Worm (Caenorhabditis elegans) whole organism, L4 larva: Measurements from ENCODE around the gene Y42H9B.3.

Experiments
- F10B5.3 ChIP-seq: sonication (generic microtip); optimal IDR thresholded peaks from 2 replicates; lab custom pipeline; 2016; ENCODE audit warnings: mild to moderate bottlenecking, missing genetic modification characterization, missing compliant biosample characterization
- F44E2.7 ChIP-seq: fragments of 200-800 bp; sonication (Bioruptor generic); IDR thresholded peaks from 2 replicates; pipeline ENCODE4 v2.1.2; 2022; ENCODE audit warnings: missing genetic modification characterization, missing compliant biosample characterization
- F49E8.2 ChIP-seq: sonication (generic microtip); optimal IDR thresholded peaks from 2 replicates; lab custom pipeline; 2016; ENCODE audit warnings: missing compliant biosample characterization, mild to moderate bottlenecking, missing genetic modification characterization, borderline replicate concordance
- T20F7.1 ChIP-seq: fragments of 200-800 bp; sonication (Bioruptor generic); optimal IDR thresholded peaks from 2 replicates; lab custom pipeline; 2018; ENCODE audit warnings: mild to moderate bottlenecking, missing genetic modification characterization, missing compliant biosample characterization
- Y105C5A.15 ChIP-seq: fragments of 200-800 bp; sonication (Bioruptor generic); IDR thresholded peaks from 2 replicates; pipeline ENCODE4 v1.3.6; 2022; ENCODE audit warnings: missing genetic modification characterization, missing compliant biosample characterization
- Y48G9A.11 ChIP-seq: fragments of 200-800 bp; sonication (Bioruptor generic); IDR thresholded peaks from 2 replicates; pipeline ENCODE4 v1.3.6; 2022; ENCODE audit warnings: missing genetic modification reagents, missing genetic modification characterization, missing compliant biosample characterization
- Y5F2A.4 ChIP-seq: fragments of 200-800 bp; sonication (Bioruptor generic); optimal IDR thresholded peaks from 2 replicates; lab custom pipeline; 2018; ENCODE audit warnings: mild to moderate bottlenecking, missing genetic modification characterization, missing compliant biosample characterization
- Y75B8A.6 ChIP-seq: fragments of 200-800 bp; sonication (Bioruptor generic); IDR thresholded peaks from 2 replicates; pipeline ENCODE4 v1.3.6; 2022; ENCODE audit warnings: missing genetic modification reagents, missing genetic modification characterization, missing compliant biosample characterization
- ZK337.2 ChIP-seq: fragments of 200-800 bp; sonication (Bioruptor generic); IDR thresholded peaks from 2 replicates; pipeline ENCODE4 v1.3.6; 2022; ENCODE audit warnings: missing genetic modification reagents, missing genetic modification characterization, missing compliant biosample characterization
- ZK546.5 ChIP-seq, 2 experiments: sonication (generic microtip); optimal IDR thresholded peaks; 2 replicates each; lab custom pipeline; 2017; ENCODE audit warnings: missing biosample characterization in 2 of 2, missing genetic modification characterization in 2 of 2
- aly-2 ChIP-seq: sonication (generic microtip); optimal IDR thresholded peaks from 2 replicates; lab custom pipeline; 2018; ENCODE audit warnings: missing biosample characterization, missing genetic modification characterization
- ama-1 ChIP-seq: fragments of 150-350 bp; optimal IDR thresholded peaks from 2 replicates; lab custom pipeline; 2014; ENCODE audit warnings: inconsistent platforms, mixed read lengths
- arid-1 ChIP-seq: fragments of 200-800 bp; sonication (Bioruptor generic); conservative IDR thresholded peaks from 2 replicates; pipeline ENCODE4 v1.3.6; 2022; ENCODE audit warnings: missing genetic modification reagents, missing genetic modification characterization, missing compliant biosample characterization
- ceh-32 ChIP-seq: sonication (generic microtip); optimal IDR thresholded peaks from 2 replicates; lab custom pipeline; 2016; ENCODE audit warnings: mild to moderate bottlenecking, missing genetic modification characterization, missing compliant biosample characterization; ENCODE audit not compliant: poor library complexity
- ceh-82 ChIP-seq: sonication (generic microtip); optimal IDR thresholded peaks from 2 replicates; lab custom pipeline; 2017; ENCODE audit warnings: missing biosample characterization, missing genetic modification characterization
- daf-16 ChIP-seq, 3 experiments: sonication (generic microtip); optimal IDR thresholded peaks; 2 replicates each; lab custom pipeline; 2016 to 2017; ENCODE audit warnings: missing genetic modification characterization in 3 of 3, missing genetic modification reagents in 3 of 3, mild to moderate bottlenecking in 2 of 3, missing compliant biosample characterization in 2 of 3, missing biosample characterization in 1 of 3, moderate library complexity in 1 of 3
- dmd-6 ChIP-seq: fragments of 200-800 bp; sonication (Bioruptor generic); IDR thresholded peaks from 2 replicates; pipeline ENCODE4 v1.3.6; 2022; ENCODE audit warnings: missing genetic modification reagents, missing genetic modification characterization, missing compliant biosample characterization
- dpl-1 ChIP-seq: fragments of 150-350 bp; optimal IDR thresholded peaks from 2 replicates; lab custom pipeline; 2014; ENCODE audit warnings: missing biosample characterization, missing genetic modification reagents, missing genetic modification characterization
- dve-1 ChIP-seq: sonication (generic microtip); optimal IDR thresholded peaks from 2 replicates; lab custom pipeline; 2017; ENCODE audit warnings: antibody characterized with exemption, mild to moderate bottlenecking, missing genetic modification characterization, missing compliant biosample characterization; ENCODE audit not compliant: insufficient read depth
- egl-43 ChIP-seq: fragments of 200-800 bp; sonication (Bioruptor generic); IDR thresholded peaks from 2 replicates; pipeline ENCODE4 v1.3.6; 2022; ENCODE audit warnings: missing genetic modification reagents, missing genetic modification characterization, missing compliant biosample characterization
- fkh-10 ChIP-seq: fragments of 150-350 bp; optimal IDR thresholded peaks from 2 replicates; lab custom pipeline; 2014; ENCODE audit warnings: missing biosample characterization, missing genetic modification reagents, missing genetic modification characterization
- fos-1 ChIP-seq: fragments of 150-350 bp; optimal IDR thresholded peaks from 2 replicates; lab custom pipeline; 2014; ENCODE audit warnings: missing biosample characterization, missing genetic modification characterization
- gei-8 ChIP-seq: fragments of 200-800 bp; sonication (Bioruptor generic); optimal IDR thresholded peaks from 2 replicates; lab custom pipeline; 2018; ENCODE audit warnings: mild to moderate bottlenecking, missing genetic modification characterization, missing compliant biosample characterization
- hlh-11 ChIP-seq: fragments of 200-800 bp; sonication (Bioruptor generic); optimal IDR thresholded peaks from 2 replicates; lab custom pipeline; 2018; ENCODE audit warnings: mild to moderate bottlenecking, missing genetic modification characterization, missing compliant biosample characterization
- hlh-30 ChIP-seq: sonication (generic microtip); optimal IDR thresholded peaks from 2 replicates; lab custom pipeline; 2017; ENCODE audit warnings: antibody characterized with exemption, mild to moderate bottlenecking, missing genetic modification characterization, missing compliant biosample characterization; ENCODE audit not compliant: insufficient read depth
- hmg-1.1 ChIP-seq: fragments of 200-800 bp; sonication (Bioruptor generic); IDR thresholded peaks from 2 replicates; pipeline ENCODE4 v1.3.6; 2022; ENCODE audit warnings: missing genetic modification reagents, missing genetic modification characterization, missing compliant biosample characterization
- lim-7 ChIP-seq: fragments of 200-800 bp; sonication (Bioruptor generic); IDR thresholded peaks from 2 replicates; pipeline ENCODE4 v1.3.6; 2022; ENCODE audit warnings: missing genetic modification characterization, missing compliant biosample characterization
- lin-1 ChIP-seq: fragments of 200-800 bp; sonication (Bioruptor generic); IDR thresholded peaks from 2 replicates; pipeline ENCODE4 v1.3.6; 2022; ENCODE audit warnings: missing genetic modification reagents, missing genetic modification characterization, missing compliant biosample characterization
- lin-39 ChIP-seq: fragments of 150-350 bp; optimal IDR thresholded peaks from 2 replicates; lab custom pipeline; 2014; ENCODE audit warnings: missing biosample characterization, missing genetic modification reagents, missing genetic modification characterization
- lir-3 ChIP-seq: sonication (generic microtip); optimal IDR thresholded peaks from 2 replicates; lab custom pipeline; 2016; ENCODE audit warnings: mild to moderate bottlenecking, missing genetic modification characterization, missing compliant biosample characterization
- madf-5 ChIP-seq, 2 experiments: fragments of 200-800 bp; sonication (Bioruptor generic); IDR thresholded peaks; 2 replicates each; pipeline ENCODE4 v1.3.6; 2022; ENCODE audit warnings: missing compliant biosample characterization in 2 of 2, missing genetic modification characterization in 2 of 2
- mdl-1 ChIP-seq, 2 experiments: fragments of 150-350 bp in 1 of 2; sonication (generic microtip) in 1 of 2; optimal IDR thresholded peaks; 2 replicates each; lab custom pipeline; 2014 to 2017; ENCODE audit warnings: missing biosample characterization in 2 of 2, missing genetic modification characterization in 2 of 2
- mep-1 ChIP-seq: fragments of 150-350 bp; sonication (generic microtip); optimal IDR thresholded peaks from 3 replicates; lab custom pipeline; 2014; ENCODE audit warnings: missing biosample characterization, missing genetic modification characterization
- mes-2 ChIP-seq: sonication (generic microtip); optimal IDR thresholded peaks from 2 replicates; lab custom pipeline; 2016; ENCODE audit warnings: missing genotype, mild to moderate bottlenecking, missing genetic modification characterization, missing compliant biosample characterization; ENCODE audit not compliant: poor library complexity, severe bottlenecking
- mxl-3 ChIP-seq: fragments of 200-800 bp; sonication (Bioruptor generic); optimal IDR thresholded peaks from 2 replicates; lab custom pipeline; 2018; ENCODE audit warnings: mild to moderate bottlenecking, missing genetic modification characterization, missing compliant biosample characterization
- nhr-10 ChIP-seq: fragments of 150-350 bp; optimal IDR thresholded peaks from 2 replicates; lab custom pipeline; 2014; ENCODE audit warnings: missing biosample characterization, missing genetic modification characterization
- nhr-111 ChIP-seq: fragments of 200-800 bp; sonication (Bioruptor generic); optimal IDR thresholded peaks from 2 replicates; lab custom pipeline; 2018; ENCODE audit warnings: mild to moderate bottlenecking, missing genetic modification characterization, missing compliant biosample characterization
- nhr-237 ChIP-seq: sonication (generic microtip); optimal IDR thresholded peaks from 2 replicates; lab custom pipeline; 2017; ENCODE audit warnings: missing biosample characterization, missing genetic modification characterization
- nhr-25 ChIP-seq: sonication (generic microtip); optimal IDR thresholded peaks from 2 replicates; lab custom pipeline; 2017; ENCODE audit warnings: missing genetic modification characterization, mild to moderate bottlenecking, missing compliant biosample characterization, antibody characterized with exemption, moderate library complexity, borderline replicate concordance; ENCODE audit not compliant: insufficient read depth
- nhr-76 ChIP-seq: fragments of 150-350 bp; optimal IDR thresholded peaks from 2 replicates; lab custom pipeline; 2014; ENCODE audit warnings: missing biosample characterization, missing genetic modification characterization
- php-3 ChIP-seq: fragments of 200-800 bp; sonication (Bioruptor generic); IDR thresholded peaks from 2 replicates; pipeline ENCODE4 v1.3.6; 2022; ENCODE audit warnings: missing genetic modification reagents, missing genetic modification characterization, missing compliant biosample characterization
- rbr-2 ChIP-seq: sonication (generic microtip); optimal IDR thresholded peaks from 2 replicates; lab custom pipeline; 2016; ENCODE audit warnings: missing genotype, missing genetic modification characterization, missing compliant biosample characterization
- sdz-12 ChIP-seq: fragments of 200-800 bp; sonication (Bioruptor generic); optimal IDR thresholded peaks from 2 replicates; lab custom pipeline; 2018; ENCODE audit warnings: mild to moderate bottlenecking, missing genetic modification characterization, missing compliant biosample characterization
- skn-1 ChIP-seq: fragments of 150-350 bp; optimal IDR thresholded peaks from 2 replicates; lab custom pipeline; 2014; ENCODE audit warnings: missing biosample characterization, missing genetic modification characterization
- tra-1 ChIP-seq: fragments of 200-800 bp; sonication (Bioruptor generic); IDR thresholded peaks from 2 replicates; pipeline ENCODE4 v1.3.6; 2022; ENCODE audit warnings: missing genetic modification reagents, missing genetic modification characterization, missing compliant biosample characterization
- unc-39 ChIP-seq: sonication (generic microtip); optimal IDR thresholded peaks from 2 replicates; lab custom pipeline; 2017; ENCODE audit warnings: missing biosample characterization, missing genetic modification characterization
- vab-7 ChIP-seq: fragments of 200-800 bp; sonication (Bioruptor generic); IDR thresholded peaks from 2 replicates; pipeline ENCODE4 v1.3.6; 2022; ENCODE audit warnings: missing genetic modification reagents, missing genetic modification characterization, missing compliant biosample characterization
- zfp-2 ChIP-seq: sonication (generic microtip); optimal IDR thresholded peaks from 2 replicates; lab custom pipeline; 2016; ENCODE audit warnings: mild to moderate bottlenecking, missing genetic modification characterization, missing compliant biosample characterization
- zip-11 ChIP-seq: fragments of 200-800 bp; sonication (Bioruptor generic); IDR thresholded peaks from 2 replicates; pipeline ENCODE4 v1.3.6; 2022; ENCODE audit warnings: missing genetic modification characterization, missing compliant biosample characterization
- zip-2 ChIP-seq: fragments of 150-350 bp; optimal IDR thresholded peaks from 2 replicates; lab custom pipeline; 2014; ENCODE audit warnings: missing biosample characterization, missing genetic modification characterization
- ztf-11 ChIP-seq: fragments of 150-350 bp; optimal IDR thresholded peaks from 2 replicates; lab custom pipeline; 2014; ENCODE audit warnings: missing biosample characterization, missing genetic modification characterization

Y42H9B.3 gene

ce11 chrIV:8026361-8026760, 14.1 kb upstream of the Y42H9B.3 start:
- TF ChIP-seq lim-7 (GFP tag; lab: Robert Waterston, UW) (no peak), ama-1 (no peak), Y75B8A.6 (no peak), daf-16 (GFP tag; optimal IDR thresholded peaks at IDR 0.05; lab: Kevin White, UChicago) (no peak), daf-16 (tag; optimal IDR thresholded peaks at IDR 0.05; lab: Kevin White, UChicago) (peak; percentile 61), dve-1 (tag; lab: Kevin White, UChicago) (peak; percentile 75), sdz-12 (no peak), aly-2 (tag; lab: Kevin White, UChicago) (no peak), fos-1 (tag; lab: Kevin White, UChicago) (no peak), lir-3 (tag; lab: Kevin White, UChicago) (no peak), hmg-1.1 (GFP tag; lab: Robert Waterston, UW) (no peak), nhr-10 (tag; lab: Kevin White, UChicago) (peak; percentile 37), arid-1 (GFP tag; lab: Robert Waterston, UW) (no peak), vab-7 (no peak), zip-11 (GFP tag; lab: Robert Waterston, UW) (no peak), mdl-1 (tag; optimal IDR thresholded peaks at IDR 0.05; lab: Kevin White, UChicago) (peak; percentile 5 to 70), Y5F2A.4 (GFP tag; lab: Kevin White, UChicago) (no peak), tra-1 (GFP tag; lab: Robert Waterston, UW) (0 out of 2 replicates have a peak, but pooled peaks have one; percentile 21), ZK337.2 (GFP tag; lab: Robert Waterston, UW) (no peak), dmd-6 (GFP tag; lab: Robert Waterston, UW) (peak; percentile 85), nhr-237 (no peak), lin-1 (0 out of 2 replicates have a peak, but pooled peaks have one; percentile 41), dpl-1 (GFP tag; lab: Kevin White, UChicago) (no peak), ceh-32 (tag; lab: Kevin White, UChicago) (no peak), egl-43 (GFP tag; lab: Robert Waterston, UW) (no peak), Y105C5A.15 (no peak), fkh-10 (GFP tag; lab: Kevin White, UChicago) (no peak), mes-2 (tag; lab: Kevin White, UChicago) (peak; percentile 4), F49E8.2 (no peak), Y48G9A.11 (no peak), madf-5 (GFP tag; IDR thresholded peaks at IDR 0.05; lab: Robert Waterston, UW) (no peak), nhr-76 (tag; lab: Kevin White, UChicago) (no peak), gei-8 (no peak), T20F7.1 (GFP tag; lab: Kevin White, UChicago) (peak; percentile 16), unc-39 (tag; lab: Kevin White, UChicago) (no peak), F10B5.3 (tag; lab: Kevin White, UChicago) (no peak), nhr-111 (GFP tag; lab: Kevin White, UChicago) (no peak), hlh-30 (no peak), php-3 (GFP tag; lab: Robert Waterston, UW) (0 out of 2 replicates have a peak, but pooled peaks have one; percentile 21), nhr-25 (no peak), ceh-82 (tag; lab: Kevin White, UChicago) (no peak), mxl-3 (GFP tag; lab: Kevin White, UChicago) (peak; percentile 19), ZK546.5 (tag; optimal IDR thresholded peaks at IDR 0.05; lab: Kevin White, UChicago) (no peak), F44E2.7 (GFP tag; lab: Robert Waterston, UW) (no peak), zip-2 (no peak), zfp-2 (no peak), hlh-11 (peak; percentile 62), ztf-11 (no peak), rbr-2 (tag; lab: Kevin White, UChicago) (no peak), skn-1 (tag; lab: Kevin White, UChicago) (no peak), lin-39 (tag; lab: Kevin White, UChicago) (no peak), mep-1 (tag; lab: Kevin White, UChicago) (peak; percentile 9)
